Fruit fly (Drosophila melanogaster): Measurements from ENCODE around the gene Dysb.

Gene Dysb

DNA sequence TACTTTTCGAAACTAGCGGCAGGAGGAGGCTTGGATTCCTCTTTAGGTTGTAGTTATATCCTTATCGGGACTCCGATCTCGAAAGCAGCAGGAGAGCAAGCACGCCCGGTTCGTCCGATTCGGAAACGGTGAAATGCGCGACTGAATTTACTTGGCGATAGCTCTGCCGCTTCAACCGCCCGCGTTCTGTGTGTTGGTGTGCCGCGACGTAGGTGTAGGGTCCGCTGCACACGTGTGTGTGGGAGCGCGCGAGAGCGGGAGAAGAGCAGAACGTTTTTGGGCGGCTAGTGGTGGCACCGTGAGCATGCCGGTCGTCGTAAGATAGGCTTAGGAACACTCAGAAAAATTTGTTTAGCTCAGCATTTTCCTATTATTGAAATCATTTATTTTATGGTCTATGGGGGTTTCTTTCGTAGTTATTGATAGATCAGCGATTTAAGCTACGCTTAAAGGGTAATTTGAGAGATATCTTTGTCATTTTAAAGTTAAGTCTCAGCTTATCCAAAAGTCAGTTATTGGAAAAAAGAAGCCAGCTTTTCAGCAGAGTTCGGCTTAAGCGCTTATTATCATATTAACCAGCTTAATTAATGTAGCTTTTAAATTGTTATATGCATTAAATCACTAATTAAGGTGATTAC, 27.1 kb upstream of the Dysb start (continued):
- TF ChIP-seq trh (GFP tag; optimal IDR thresholded peaks at IDR 0.05) = no peak
- peak; percentile 6 for TF ChIP-seq CG15514 (GFP tag; optimal IDR thresholded peaks at IDR 0.05)
- TF ChIP-seq Oli (tag; optimal IDR thresholded peaks at IDR 0.05) = no peak
- TF ChIP-seq pfk (GFP tag; optimal IDR thresholded peaks at IDR 0.05) = peak; percentile 31
- no peak for TF ChIP-seq otp (GFP tag; IDR thresholded peaks at IDR 0.05)
- TF ChIP-seq ken (GFP tag; IDR thresholded peaks at IDR 0.05) = no peak
- TF ChIP-seq sisA (GFP tag; IDR thresholded peaks at IDR 0.05) = no peak
- TF ChIP-seq pum (GFP tag; optimal IDR thresholded peaks at IDR 0.05) = peak; percentile 17
- no peak for TF ChIP-seq CG31441 (GFP tag; IDR thresholded peaks at IDR 0.05)
- peak; percentile 66 for TF ChIP-seq oc (tag; optimal IDR thresholded peaks at IDR 0.05)
- no peak for TF ChIP-seq CG10274 (GFP tag; optimal IDR thresholded peaks at IDR 0.05)
- TF ChIP-seq cato (GFP tag; optimal IDR thresholded peaks at IDR 0.05; ENCODE audit: borderline replicate concordance) = peak; percentile 6
- TF ChIP-seq CG7745 (tag; optimal IDR thresholded peaks at IDR 0.05) = no peak
- no peak for TF ChIP-seq CG7357 (GFP tag; IDR thresholded peaks at IDR 0.05)
- TF ChIP-seq CG10462 (GFP tag; optimal IDR thresholded peaks at IDR 0.05) = no peak
- TF ChIP-seq twi (tag; optimal IDR thresholded peaks at IDR 0.05) = no peak
- no peak for TF ChIP-seq fd3F (GFP tag; optimal IDR thresholded peaks at IDR 0.05)
- TF ChIP-seq CG14050 (GFP tag; IDR thresholded peaks at IDR 0.05) = no peak
- no peak for TF ChIP-seq ftz-f1 (GFP tag; optimal IDR thresholded peaks at IDR 0.05)
- no peak for TF ChIP-seq prd (optimal IDR thresholded peaks at IDR 0.05)
- no peak for TF ChIP-seq prd (GFP tag; IDR thresholded peaks at IDR 0.05)
- peak; percentile 21 for TF ChIP-seq CG1603 (tag; optimal IDR thresholded peaks at IDR 0.05)
- no peak for TF ChIP-seq dan (GFP tag; IDR thresholded peaks at IDR 0.05)
- no peak for TF ChIP-seq NC2α (GFP tag; optimal IDR thresholded peaks at IDR 0.05)
- no peak for TF ChIP-seq tna (GFP tag; IDR thresholded peaks at IDR 0.05; ENCODE audit: partially characterized antibody)
- TF ChIP-seq CG8089 (GFP tag; optimal IDR thresholded peaks at IDR 0.05) = no peak
- TF ChIP-seq CG30020 (tag; optimal IDR thresholded peaks at IDR 0.05) = no peak
- no peak for TF ChIP-seq B-H2 (GFP tag; optimal IDR thresholded peaks at IDR 0.05)
- no peak for TF ChIP-seq odd (GFP tag; optimal IDR thresholded peaks at IDR 0.05)
- TF ChIP-seq Ets97D (GFP tag; optimal IDR thresholded peaks at IDR 0.05) = no peak
- no peak for TF ChIP-seq Poxn (GFP tag; IDR thresholded peaks at IDR 0.05)
- no peak for TF ChIP-seq CG8388 (GFP tag; optimal IDR thresholded peaks at IDR 0.05)
- TF ChIP-seq ro (GFP tag; IDR thresholded peaks at IDR 0.05) = no peak
- peak; percentile 88 for TF ChIP-seq zf30C (GFP tag; optimal IDR thresholded peaks at IDR 0.05)
- TF ChIP-seq unc-4 (GFP tag; IDR thresholded peaks at IDR 0.05; ENCODE audit: partially characterized antibody) = no peak
- TF ChIP-seq amos (GFP tag; IDR thresholded peaks at IDR 0.05; ENCODE audit: partially characterized antibody) = no peak
- no peak for TF ChIP-seq D19B (GFP tag; optimal IDR thresholded peaks at IDR 0.05)
- TF ChIP-seq sna (GFP tag; IDR thresholded peaks at IDR 0.05; ENCODE audit: partially characterized antibody) = no peak
- no peak for TF ChIP-seq lmd (GFP tag; IDR thresholded peaks at IDR 0.05)
- TF ChIP-seq Nf-YA (GFP tag; IDR thresholded peaks at IDR 0.05) = no peak
- TF ChIP-seq CG13775 (GFP tag; optimal IDR thresholded peaks at IDR 0.05) = peak; percentile 15
- no peak for TF ChIP-seq Fer3 (tag; optimal IDR thresholded peaks at IDR 0.05)
- TF ChIP-seq stwl (tag; optimal IDR thresholded peaks at IDR 0.05) = peak; percentile 24
- TF ChIP-seq CG31224 (GFP tag; IDR thresholded peaks at IDR 0.05) = no peak
- TF ChIP-seq Dip2 (GFP tag; IDR thresholded peaks at IDR 0.05) = no peak
- TF ChIP-seq CG16779 (GFP tag; IDR thresholded peaks at IDR 0.05) = no peak
- TF ChIP-seq MTF-1 (GFP tag; optimal IDR thresholded peaks at IDR 0.05; ENCODE audit: borderline replicate concordance) = no peak
- no peak for TF ChIP-seq corto (GFP tag; optimal IDR thresholded peaks at IDR 0.05)
- peak; percentile 11 for TF ChIP-seq Side (GFP tag; optimal IDR thresholded peaks at IDR 0.05)
- TF ChIP-seq kni (GFP tag; optimal IDR thresholded peaks at IDR 0.05) = peak; percentile 57
- no peak for TF ChIP-seq CG3847 (GFP tag; IDR thresholded peaks at IDR 0.05)
